Worm (Caenorhabditis elegans) whole organism, L3 larva: Measurements from ENCODE around the gene him-18.
A peak's percentile ranks its signal among the peaks of the same experiment; 100 is the strongest.

Source experiments
- R02D3.7 ChIP-seq: fragments of 150-350 bp; optimal IDR thresholded peaks from 2 replicates; lab custom pipeline; 2014; ENCODE audit warnings: missing biosample characterization, missing genetic modification characterization
- ama-1 ChIP-seq: fragments of 150-350 bp; optimal IDR thresholded peaks from 2 replicates; lab custom pipeline; 2018
- ceh-16 ChIP-seq: sonication (generic microtip); optimal IDR thresholded peaks from 2 replicates; lab custom pipeline; 2017; ENCODE audit warnings: missing biosample characterization, missing genetic modification characterization
- ceh-28 ChIP-seq: fragments of 150-350 bp; optimal IDR thresholded peaks from 2 replicates; lab custom pipeline; 2014; ENCODE audit warnings: missing biosample characterization, missing genetic modification reagents, missing genetic modification characterization
- daf-12 ChIP-seq: fragments of 150-350 bp; optimal IDR thresholded peaks from 2 replicates; lab custom pipeline; 2014; ENCODE audit warnings: missing biosample characterization, missing genetic modification reagents, missing genetic modification characterization
- egl-27 ChIP-seq: sonication (generic microtip); optimal IDR thresholded peaks from 4 replicates; lab custom pipeline; 2017; ENCODE audit warnings: missing biosample characterization, missing genetic modification reagents, missing genetic modification characterization
- egl-5 ChIP-seq: fragments of 150-350 bp; optimal IDR thresholded peaks from 2 replicates; lab custom pipeline; 2017; ENCODE audit warnings: missing biosample characterization, missing genetic modification reagents, missing genetic modification characterization, inconsistent platforms
- elt-1 ChIP-seq: fragments of 150-350 bp; optimal IDR thresholded peaks from 2 replicates; lab custom pipeline; 2014; ENCODE audit warnings: missing biosample characterization, missing genetic modification characterization
- elt-2 ChIP-seq: sonication (generic microtip); optimal IDR thresholded peaks from 2 replicates; lab custom pipeline; 2016; ENCODE audit warnings: missing genetic modification reagents, mild to moderate bottlenecking, missing genetic modification characterization, missing compliant biosample characterization
- eor-1 ChIP-seq, 2 experiments: fragments of 150-350 bp; optimal IDR thresholded peaks; 2 replicates each; lab custom pipeline; 2014 to 2018; ENCODE audit warnings: missing biosample characterization in 2 of 2, missing genetic modification characterization in 2 of 2
- fkh-10 ChIP-seq: sonication (generic microtip); optimal IDR thresholded peaks from 2 replicates; lab custom pipeline; 2017; ENCODE audit warnings: missing biosample characterization, missing genetic modification reagents, missing genetic modification characterization
- fkh-2 ChIP-seq: fragments of 150-350 bp; optimal IDR thresholded peaks from 2 replicates; lab custom pipeline; 2014; ENCODE audit warnings: missing biosample characterization, missing genetic modification reagents, missing genetic modification characterization
- fos-1 ChIP-seq: fragments of 150-350 bp; optimal IDR thresholded peaks from 2 replicates; lab custom pipeline; 2014; ENCODE audit warnings: missing biosample characterization, missing genetic modification characterization
- hmg-11 ChIP-seq: sonication (generic microtip); optimal IDR thresholded peaks from 2 replicates; lab custom pipeline; 2016; ENCODE audit warnings: missing genetic modification characterization, missing compliant biosample characterization
- jun-1 ChIP-seq: fragments of 150-350 bp; optimal IDR thresholded peaks from 2 replicates; lab custom pipeline; 2014; ENCODE audit warnings: missing biosample characterization, missing genetic modification reagents, missing genetic modification characterization
- lin-15B ChIP-seq: fragments of 150-350 bp; optimal IDR thresholded peaks from 2 replicates; lab custom pipeline; 2014; ENCODE audit warnings: missing biosample characterization, missing genetic modification characterization
- lin-39 ChIP-seq: fragments of 150-350 bp; optimal IDR thresholded peaks from 2 replicates; lab custom pipeline; 2018; ENCODE audit warnings: missing biosample characterization, missing genetic modification reagents, missing genetic modification characterization
- lsy-12 ChIP-seq: sonication (generic microtip); optimal IDR thresholded peaks from 2 replicates; lab custom pipeline; 2016; ENCODE audit warnings: mild to moderate bottlenecking, missing genetic modification characterization, missing compliant biosample characterization
- mdl-1 ChIP-seq: fragments of 150-350 bp; optimal IDR thresholded peaks from 2 replicates; lab custom pipeline; 2014; ENCODE audit warnings: missing biosample characterization, missing genetic modification characterization
- mml-1 ChIP-seq: fragments of 150-350 bp; sonication (generic microtip); optimal IDR thresholded peaks from 3 replicates; lab custom pipeline; 2014; ENCODE audit warnings: missing biosample characterization, missing genetic modification characterization
- nfya-1 ChIP-seq: sonication (generic microtip); optimal IDR thresholded peaks from 2 replicates; lab custom pipeline; 2017; ENCODE audit warnings: missing genetic modification characterization, mild to moderate bottlenecking, missing compliant biosample characterization, antibody characterized with exemption, moderate library complexity; ENCODE audit not compliant: insufficient read depth
- nhr-11 ChIP-seq: fragments of 150-350 bp; optimal IDR thresholded peaks from 2 replicates; lab custom pipeline; 2014; ENCODE audit warnings: missing biosample characterization, missing genetic modification characterization
- nhr-12 ChIP-seq: fragments of 150-350 bp; optimal IDR thresholded peaks from 2 replicates; lab custom pipeline; 2014; ENCODE audit warnings: missing biosample characterization, missing genetic modification characterization
- nhr-23 ChIP-seq: fragments of 150-350 bp; optimal IDR thresholded peaks from 2 replicates; lab custom pipeline; 2014; ENCODE audit warnings: missing biosample characterization, missing genetic modification reagents, missing genetic modification characterization
- nhr-237 ChIP-seq: fragments of 150-350 bp; optimal IDR thresholded peaks from 2 replicates; lab custom pipeline; 2014; ENCODE audit warnings: missing biosample characterization, missing genetic modification characterization
- nhr-25 ChIP-seq: sonication (generic microtip); optimal IDR thresholded peaks from 2 replicates; lab custom pipeline; 2017; ENCODE audit warnings: missing biosample characterization, missing genetic modification characterization
- nhr-28 ChIP-seq: fragments of 150-350 bp; optimal IDR thresholded peaks from 2 replicates; lab custom pipeline; 2014; ENCODE audit warnings: missing biosample characterization, missing genetic modification characterization
- nhr-43 ChIP-seq: sonication (generic microtip); optimal IDR thresholded peaks from 2 replicates; lab custom pipeline; 2016; ENCODE audit warnings: mild to moderate bottlenecking, missing genetic modification characterization, missing compliant biosample characterization; ENCODE audit not compliant: poor library complexity, severe bottlenecking
- nhr-67 ChIP-seq: fragments of 150-350 bp; optimal IDR thresholded peaks from 2 replicates; lab custom pipeline; 2014; ENCODE audit warnings: missing biosample characterization, missing genetic modification characterization
- nhr-77 ChIP-seq: fragments of 150-350 bp; optimal IDR thresholded peaks from 2 replicates; lab custom pipeline; 2014; ENCODE audit warnings: missing biosample characterization, missing genetic modification characterization
- pha-4 ChIP-seq: fragments of 150-350 bp; optimal IDR thresholded peaks from 2 replicates; lab custom pipeline; 2014; ENCODE audit warnings: missing biosample characterization, missing genetic modification reagents, missing genetic modification characterization
- pqm-1 ChIP-seq: fragments of 150-350 bp; optimal IDR thresholded peaks from 2 replicates; lab custom pipeline; 2017; ENCODE audit warnings: missing biosample characterization, missing genetic modification characterization, inconsistent platforms
- skn-1 ChIP-seq: fragments of 150-350 bp; optimal IDR thresholded peaks from 2 replicates; lab custom pipeline; 2014; ENCODE audit warnings: missing biosample characterization, missing genetic modification characterization
- snpc-4 ChIP-seq: fragments of 150-350 bp; optimal IDR thresholded peaks from 2 replicates; lab custom pipeline; 2014; ENCODE audit warnings: missing biosample characterization, missing genetic modification characterization
- tbx-2 ChIP-seq: sonication (generic microtip); optimal IDR thresholded peaks from 2 replicates; lab custom pipeline; 2016; ENCODE audit warnings: mild to moderate bottlenecking, missing genetic modification characterization, missing compliant biosample characterization
- unc-39 ChIP-seq: sonication (generic microtip); optimal IDR thresholded peaks from 4 replicates; lab custom pipeline; 2017; ENCODE audit warnings: missing biosample characterization, missing genetic modification characterization
- unc-62 ChIP-seq: fragments of 150-350 bp; sonication (generic microtip); optimal IDR thresholded peaks from 4 replicates; lab custom pipeline; 2014; ENCODE audit warnings: missing biosample characterization, missing genetic modification reagents, missing genetic modification characterization
- zag-1 ChIP-seq: fragments of 150-350 bp; optimal IDR thresholded peaks from 2 replicates; lab custom pipeline; 2014; ENCODE audit warnings: missing biosample characterization, missing genetic modification characterization
- ztf-11 ChIP-seq: fragments of 150-350 bp; optimal IDR thresholded peaks from 2 replicates; lab custom pipeline; 2014; ENCODE audit warnings: missing biosample characterization, missing genetic modification characterization
- ztf-4 ChIP-seq: fragments of 150-350 bp; optimal IDR thresholded peaks from 2 replicates; lab custom pipeline; 2014; ENCODE audit warnings: missing biosample characterization, missing genetic modification characterization

The him-18 gene

DNA sequence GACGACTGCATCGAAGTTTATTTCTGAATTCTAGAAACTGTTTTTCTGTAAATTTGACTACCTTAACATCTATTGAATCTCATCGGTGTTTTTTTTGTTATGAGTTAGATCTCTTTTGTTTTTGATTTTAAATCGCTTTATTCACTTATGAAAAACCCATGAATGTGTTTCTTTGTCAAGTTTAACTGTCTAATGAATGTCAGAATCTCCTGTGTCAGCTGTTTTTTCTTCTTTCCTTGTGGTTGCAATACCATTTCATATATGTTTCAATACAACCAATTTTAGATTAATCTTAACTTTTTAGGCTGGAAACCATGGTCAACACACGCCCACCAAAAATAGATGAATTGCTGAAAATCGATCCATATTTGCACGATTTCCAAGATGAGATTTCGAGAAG lies 19.9 kb downstream of the him-18 start, which contains the start of gene T04A8.7:
Gene T04A8.7 (plus strand): TSS at position 301 of the 400 bp plus-strand sequence.
- TF ChIP-seq skn-1 (tag; lab: Kevin White, UChicago) (no peak), ama-1 (lab: Kevin White, UChicago) (no peak), nhr-23 (tag; lab: Kevin White, UChicago) (no peak), fkh-2 (tag; lab: Kevin White, UChicago) (no peak), unc-39 (tag; lab: Kevin White, UChicago) (no peak), hmg-11 (tag; lab: Kevin White, UChicago) (no peak), nhr-25 (tag; lab: Kevin White, UChicago) (no peak), pha-4 (tag; lab: Kevin White, UChicago) (no peak), nhr-237 (no peak), nhr-43 (no peak), fkh-10 (GFP tag; lab: Kevin White, UChicago) (no peak), nhr-28 (tag; lab: Kevin White, UChicago) (no peak), daf-12 (tag; lab: Kevin White, UChicago) (no peak), ztf-4 (tag; lab: Kevin White, UChicago) (no peak), lin-15B (no peak), nhr-11 (tag; lab: Kevin White, UChicago) (no peak), egl-27 (tag; lab: Kevin White, UChicago) (no peak), nhr-67 (tag; lab: Kevin White, UChicago) (no peak), nhr-77 (no peak), mdl-1 (tag; lab: Kevin White, UChicago) (no peak)
- TF ChIP-seq, all 47 proteins: peak for 0

DNA sequence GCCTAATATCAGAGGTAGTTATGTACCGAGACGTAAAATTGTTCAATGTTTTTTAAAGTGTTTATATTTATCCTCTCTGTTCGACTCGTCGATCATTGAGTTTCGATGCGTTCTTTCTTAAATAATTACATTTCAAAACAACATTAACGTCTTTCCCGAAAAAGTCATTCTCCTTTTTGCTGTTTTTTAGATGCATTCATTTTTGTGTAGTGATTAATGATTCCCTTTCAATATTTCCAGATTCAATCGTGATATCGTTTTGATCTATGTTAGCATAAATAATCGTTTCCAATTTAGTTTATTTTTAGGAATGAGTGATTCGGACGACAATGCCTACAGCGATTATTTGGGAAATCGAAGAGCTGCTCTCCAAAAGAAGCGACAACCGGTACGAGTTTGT lies 21.3 kb downstream of the him-18 start, which contains the start of gene T04A8.8:
Gene T04A8.8 (plus strand): TSS at position 301 of the 400 bp plus-strand sequence.
- TF ChIP-seq ztf-11: no peak
- no peak for TF ChIP-seq fkh-2 (tag; lab: Kevin White, UChicago)
- TF ChIP-seq fkh-10 (GFP tag; lab: Kevin White, UChicago): no peak
- no peak for TF ChIP-seq nhr-12 (tag; lab: Kevin White, UChicago)
- TF ChIP-seq R02D3.7 (tag; lab: Kevin White, UChicago): no peak
- TF ChIP-seq lin-39: no peak
- no peak for TF ChIP-seq nhr-237
- TF ChIP-seq elt-1: no peak
- TF ChIP-seq unc-62 (GFP tag; lab: Kevin White, UChicago): no peak
- no peak for TF ChIP-seq mml-1 (tag; lab: Kevin White, UChicago)
- TF ChIP-seq hmg-11 (tag; lab: Kevin White, UChicago): no peak
- no peak for TF ChIP-seq daf-12 (tag; lab: Kevin White, UChicago)
- no peak for TF ChIP-seq ceh-28 (tag; lab: Kevin White, UChicago)
- TF ChIP-seq zag-1 (tag; lab: Kevin White, UChicago): no peak
- no peak for TF ChIP-seq nhr-77
- TF ChIP-seq unc-39 (tag; lab: Kevin White, UChicago): no peak
- TF ChIP-seq lsy-12: no peak
- no peak for TF ChIP-seq tbx-2
- TF ChIP-seq skn-1 (tag; lab: Kevin White, UChicago): no peak
- no peak for TF ChIP-seq egl-5 (tag; lab: Kevin White, UChicago)
- TF ChIP-seq, all 47 proteins: peak for 0

DNA sequence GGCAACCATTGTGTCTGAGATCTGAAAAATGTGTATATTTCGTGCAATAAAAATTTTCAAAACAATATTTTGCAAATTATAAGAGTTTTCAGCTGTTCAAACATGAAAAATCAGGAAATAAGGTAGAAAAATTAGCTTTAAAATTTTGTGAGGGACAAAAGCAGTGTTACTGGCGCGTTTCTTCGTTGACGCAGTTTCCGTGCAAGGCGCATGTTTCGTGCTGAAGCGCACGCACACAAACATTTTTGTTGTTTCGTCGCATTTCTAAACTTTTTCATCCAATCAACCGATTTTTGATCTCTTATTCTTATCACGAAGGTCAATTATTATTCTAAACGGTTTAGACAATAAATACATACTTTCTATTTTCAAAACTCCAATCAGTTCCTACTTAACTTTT lies 21.7 kb downstream of the him-18 start, which contains the start of gene nifk-1:
Gene nifk-1 (minus strand): TSS at position 27 of the 400 bp plus-strand sequence.
- TF ChIP-seq snpc-4 (tag; lab: Kevin White, UChicago) (peak; percentile 80), nfya-1 (tag; lab: Kevin White, UChicago) (peak; percentile 65), R02D3.7 (tag; lab: Kevin White, UChicago) (peak; percentile 8), skn-1 (tag; lab: Kevin White, UChicago) (no peak), pha-4 (tag; lab: Kevin White, UChicago) (peak; percentile 86), pqm-1 (tag; lab: Kevin White, UChicago) (peak; percentile 12), lin-15B (peak; percentile 70), zag-1 (tag; lab: Kevin White, UChicago) (no peak), jun-1 (tag; lab: Kevin White, UChicago) (peak; percentile 64), nhr-28 (tag; lab: Kevin White, UChicago) (no peak), fkh-10 (GFP tag; lab: Kevin White, UChicago) (no peak), nhr-77 (no peak), nhr-43 (peak; percentile 6), nhr-11 (tag; lab: Kevin White, UChicago) (no peak), nhr-12 (tag; lab: Kevin White, UChicago) (no peak), nhr-23 (tag; lab: Kevin White, UChicago) (peak; percentile 80), elt-1 (no peak), lsy-12 (no peak), eor-1 (tag; optimal IDR thresholded peaks at IDR 0.05; lab: Kevin White, UChicago) (no peak), daf-12 (tag; lab: Kevin White, UChicago) (no peak), ceh-16 (tag; lab: Kevin White, UChicago) (no peak), egl-27 (tag; lab: Kevin White, UChicago) (no peak), unc-39 (tag; lab: Kevin White, UChicago) (no peak), tbx-2 (no peak), elt-2 (tag; lab: Kevin White, UChicago) (peak; percentile 67), nhr-67 (tag; lab: Kevin White, UChicago) (no peak), nhr-25 (tag; lab: Kevin White, UChicago) (peak; percentile 54), hmg-11 (tag; lab: Kevin White, UChicago) (peak; percentile 74), ceh-28 (tag; lab: Kevin White, UChicago) (peak; percentile 8), lin-39 (peak; percentile 55), ama-1 (lab: Kevin White, UChicago) (peak; percentile 1), fos-1 (tag; lab: Kevin White, UChicago) (no peak)
